Fruit fly (Drosophila melanogaster) S2 (cell line): ENCODE data around the gene CG14710.

Experiments
- CG8478 ChIP-seq: fragments of >200 bp; optimal IDR thresholded peaks from 2 replicates; lab custom pipeline; 2018
- CTCF ChIP-seq, 2 experiments: fragments of >200 bp; optimal IDR thresholded peaks; 2 replicates each; lab custom pipeline; 2018

DNA sequence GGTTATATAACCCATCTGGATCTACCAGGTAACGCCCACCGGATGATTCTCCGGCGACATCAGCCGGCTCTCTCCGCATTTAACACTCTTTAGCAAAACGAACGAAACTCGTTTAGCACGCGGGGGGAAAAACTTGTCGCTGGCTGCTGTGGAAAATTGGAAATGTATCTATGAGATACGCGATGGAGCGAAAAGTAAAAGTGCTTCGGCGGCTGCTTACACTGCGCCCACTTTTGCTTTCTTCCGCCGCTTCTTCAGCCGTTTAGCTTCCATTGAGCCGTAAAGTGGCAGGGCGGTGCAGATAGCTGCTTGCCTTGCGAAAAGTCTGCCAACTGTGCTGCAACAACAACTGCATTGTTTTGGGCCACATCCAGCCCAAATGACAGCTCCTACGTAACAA, 41.3 kb downstream of the CG14710 start:
- no peak for TF ChIP-seq CTCF (optimal IDR thresholded peaks at IDR 0.05; lab: Kevin White, UChicago)
- no peak for TF ChIP-seq CG8478 (lab: Kevin White, UChicago)
